Fruit fly (Drosophila melanogaster) whole organism, embryonic: ENCODE measurements around the gene Gr61a.

Experiments used
- Asciz ChIP-seq: fragments of 200-800 bp; sonication (Bioruptor generic); optimal IDR thresholded peaks from 2 replicates; lab custom pipeline; 2017; ENCODE audit warnings: missing biosample characterization, mild to moderate bottlenecking, missing genetic modification characterization, missing genetic modification reagents
- Awh ChIP-seq: fragments of 200-800 bp; sonication (Bioruptor generic); IDR thresholded peaks from 2 replicates; pipeline ENCODE4, ENCODE4 v1.3.6; 2022; ENCODE audit warnings: missing biosample characterization, missing genetic modification characterization
- B-H1 ChIP-seq: fragments of 200-800 bp; sonication (Bioruptor generic); IDR thresholded peaks from 3 replicates; pipeline ENCODE4 v1.3.6; 2022; ENCODE audit warnings: missing biosample characterization, missing genetic modification characterization
- Bteb2 ChIP-seq: fragments of 200-800 bp; sonication (Bioruptor generic); optimal IDR thresholded peaks from 2 replicates; lab custom pipeline; 2016; ENCODE audit warnings: missing biosample characterization, missing genetic modification characterization
- CG10267 ChIP-seq: fragments of 200-800 bp; sonication (Bioruptor generic); optimal IDR thresholded peaks from 2 replicates; lab custom pipeline; 2018; ENCODE audit warnings: missing biosample characterization, mild to moderate bottlenecking, missing genetic modification characterization, moderate library complexity
- CG11247 ChIP-seq: fragments of 200-800 bp; sonication (Bioruptor generic); IDR thresholded peaks from 2 replicates; pipeline ENCODE4 v1.3.6; 2022; ENCODE audit warnings: missing biosample characterization, missing genetic modification characterization
- CG12299 ChIP-seq: fragments of 200-800 bp; sonication (Bioruptor generic); optimal IDR thresholded peaks from 2 replicates; lab custom pipeline; 2018; ENCODE audit warnings: missing biosample characterization, mild to moderate bottlenecking, missing genetic modification characterization
- CG12769 ChIP-seq: fragments of 200-800 bp; sonication (Bioruptor generic); optimal IDR thresholded peaks from 2 replicates; lab custom pipeline; 2019; ENCODE audit warnings: missing biosample characterization, mild to moderate bottlenecking, missing genetic modification characterization, moderate library complexity
- CG13287 ChIP-seq: fragments of 200-800 bp; sonication (Bioruptor generic); IDR thresholded peaks from 2 replicates; pipeline ENCODE4 v1.3.6; 2022; ENCODE audit warnings: missing biosample characterization, missing genetic modification characterization; ENCODE audit not compliant: partially characterized antibody
- CG15696 ChIP-seq: fragments of 200-800 bp; sonication (Bioruptor generic); optimal IDR thresholded peaks from 2 replicates; lab custom pipeline; 2019; ENCODE audit warnings: missing biosample characterization, mild to moderate bottlenecking, missing genetic modification characterization, moderate library complexity
- CG17912 ChIP-seq: fragments of 200-800 bp; sonication (Bioruptor generic); optimal IDR thresholded peaks from 2 replicates; lab custom pipeline; 2018; ENCODE audit warnings: missing biosample characterization, mild to moderate bottlenecking, missing genetic modification characterization
- CG18599 ChIP-seq: fragments of 200-800 bp; sonication (Bioruptor generic); optimal IDR thresholded peaks from 3 replicates; lab custom pipeline; 2017; ENCODE audit warnings: missing biosample characterization, missing genetic modification characterization, mild to moderate bottlenecking, moderate library complexity, missing genetic modification reagents
- CG30403 ChIP-seq: fragments of 200-800 bp; sonication (Bioruptor generic); optimal IDR thresholded peaks from 3 replicates; lab custom pipeline; 2016; ENCODE audit warnings: missing biosample characterization, missing genetic modification characterization
- CG3065 ChIP-seq: fragments of 200-800 bp; sonication (Bioruptor generic); optimal IDR thresholded peaks from 2 replicates; lab custom pipeline; 2016; ENCODE audit warnings: missing biosample characterization, missing genetic modification characterization
- CG31224 ChIP-seq: fragments of 200-800 bp; sonication (Bioruptor generic); IDR thresholded peaks from 2 replicates; pipeline ENCODE4 v1.3.6; 2022; ENCODE audit warnings: missing biosample characterization, missing genetic modification characterization
- CG34376 ChIP-seq: fragments of 200-800 bp; sonication (Bioruptor generic); optimal IDR thresholded peaks from 2 replicates; lab custom pipeline; 2018; ENCODE audit warnings: missing biosample characterization, mild to moderate bottlenecking, missing genetic modification characterization
- CG34422 ChIP-seq: fragments of 200-800 bp; sonication (Bioruptor generic); IDR thresholded peaks from 3 replicates; pipeline ENCODE4 v1.3.6; 2022; ENCODE audit warnings: missing biosample characterization, missing genetic modification characterization
- CG6272 ChIP-seq: fragments of 200-800 bp; sonication (Bioruptor generic); IDR thresholded peaks from 2 replicates; pipeline ENCODE4 v1.3.6; 2022; ENCODE audit warnings: missing biosample characterization, missing genetic modification characterization
- CG7357 ChIP-seq: fragments of 200-800 bp; sonication (Bioruptor generic); IDR thresholded peaks from 3 replicates; pipeline ENCODE4 v1.3.6; 2022; ENCODE audit warnings: missing biosample characterization, missing genetic modification characterization
- CG7928 ChIP-seq: fragments of 200-800 bp; sonication (Bioruptor generic); optimal IDR thresholded peaks from 2 replicates; lab custom pipeline; 2017; ENCODE audit warnings: missing biosample characterization, mild to moderate bottlenecking, missing genetic modification characterization
- CG8944 ChIP-seq: fragments of 200-800 bp; sonication (Bioruptor generic); optimal IDR thresholded peaks from 3 replicates; lab custom pipeline; 2016; ENCODE audit warnings: missing biosample characterization, missing genetic modification characterization
- CHES-1-like ChIP-seq: fragments of 200-800 bp; sonication (Bioruptor generic); optimal IDR thresholded peaks from 2 replicates; lab custom pipeline; 2016; ENCODE audit warnings: missing biosample characterization, missing genetic modification characterization
- Camta ChIP-seq: fragments of 200-800 bp; sonication (Bioruptor generic); optimal IDR thresholded peaks from 2 replicates; lab custom pipeline; 2016; ENCODE audit warnings: missing biosample characterization, missing genetic modification characterization
- Dip2 ChIP-seq: fragments of 200-800 bp; sonication (Bioruptor generic); IDR thresholded peaks from 2 replicates; pipeline ENCODE4 v1.3.6; 2022; ENCODE audit warnings: missing biosample characterization, missing genetic modification characterization
- Drgx ChIP-seq: fragments of 200-800 bp; sonication (Bioruptor generic); IDR thresholded peaks from 2 replicates; pipeline ENCODE4 v1.3.6; 2022; ENCODE audit warnings: missing biosample characterization, missing genetic modification characterization
- ERR ChIP-seq: fragments of 200-800 bp; sonication (Bioruptor generic); optimal IDR thresholded peaks from 2 replicates; lab custom pipeline; 2016; ENCODE audit warnings: missing biosample characterization, missing genetic modification characterization
- Hmx ChIP-seq: fragments of 200-800 bp; sonication (Bioruptor generic); optimal IDR thresholded peaks from 2 replicates; lab custom pipeline; 2016; ENCODE audit warnings: missing biosample characterization, missing genetic modification characterization
- MBD-R2 ChIP-seq: fragments of 200-800 bp; sonication (Bioruptor generic); IDR thresholded peaks from 2 replicates; pipeline ENCODE4 v1.3.6; 2022; ENCODE audit warnings: missing biosample characterization, missing genetic modification characterization
- MTF-1 ChIP-seq: fragments of 200-800 bp; sonication (Bioruptor generic); optimal IDR thresholded peaks from 2 replicates; lab custom pipeline; 2018; ENCODE audit warnings: missing biosample characterization, mild to moderate bottlenecking, missing genetic modification characterization, borderline replicate concordance
- Oaz ChIP-seq: fragments of 200-800 bp; sonication (Bioruptor generic); IDR thresholded peaks from 2 replicates; pipeline ENCODE4 v1.3.6; 2022; ENCODE audit warnings: missing biosample characterization, missing genetic modification characterization
- Optix ChIP-seq: fragments of 200-800 bp; sonication (Bioruptor generic); IDR thresholded peaks from 3 replicates; pipeline ENCODE4 v1.3.6; 2022; ENCODE audit warnings: missing biosample characterization, missing genetic modification characterization
- Sox102F ChIP-seq: fragments of 200-800 bp; sonication (Bioruptor generic); optimal IDR thresholded peaks from 2 replicates; lab custom pipeline; 2018; ENCODE audit warnings: missing biosample characterization, mild to moderate bottlenecking, missing genetic modification characterization, moderate library complexity
- Ssrp ChIP-seq: fragments of 200-800 bp; sonication (Bioruptor generic); optimal IDR thresholded peaks from 2 replicates; lab custom pipeline; 2018; ENCODE audit warnings: missing biosample characterization, mild to moderate bottlenecking, missing genetic modification characterization, moderate library complexity
- amos ChIP-seq: fragments of 200-800 bp; sonication (Bioruptor generic); IDR thresholded peaks from 2 replicates; pipeline ENCODE4 v1.3.6; 2022; ENCODE audit warnings: missing biosample characterization, missing genetic modification characterization; ENCODE audit not compliant: partially characterized antibody
- ato ChIP-seq: fragments of 200-800 bp; sonication (Bioruptor generic); IDR thresholded peaks from 2 replicates; pipeline ENCODE4 v1.3.6; 2022; ENCODE audit warnings: missing biosample characterization, missing genetic modification characterization; ENCODE audit not compliant: partially characterized antibody
- bbx ChIP-seq: fragments of 200-800 bp; sonication (Bioruptor generic); IDR thresholded peaks from 2 replicates; pipeline ENCODE4 v1.3.6; 2022; ENCODE audit warnings: missing biosample characterization, missing genetic modification characterization; ENCODE audit not compliant: partially characterized antibody
- cato ChIP-seq: fragments of 200-800 bp; sonication (Bioruptor generic); optimal IDR thresholded peaks from 2 replicates; lab custom pipeline; 2016; ENCODE audit warnings: missing biosample characterization, missing genetic modification characterization, borderline replicate concordance
- croc ChIP-seq: fragments of 200-800 bp; sonication (Bioruptor generic); conservative IDR thresholded peaks from 3 replicates; pipeline ENCODE4 v1.3.6; 2022; ENCODE audit warnings: missing biosample characterization, missing genetic modification characterization
- gfzf ChIP-seq: fragments of 200-800 bp; sonication (Bioruptor generic); optimal IDR thresholded peaks from 2 replicates; lab custom pipeline; 2016; ENCODE audit warnings: missing biosample characterization, mild to moderate bottlenecking, missing genetic modification characterization, moderate library complexity
- gsb-n ChIP-seq: fragments of 200-800 bp; sonication (Bioruptor generic); optimal IDR thresholded peaks from 3 replicates; lab custom pipeline; 2018; ENCODE audit warnings: missing biosample characterization, mild to moderate bottlenecking, missing genetic modification characterization
- ind ChIP-seq: fragments of 200-800 bp; sonication (Bioruptor generic); optimal IDR thresholded peaks from 3 replicates; lab custom pipeline; 2016; ENCODE audit warnings: missing biosample characterization, missing genetic modification characterization
- org-1 ChIP-seq: fragments of 200-800 bp; sonication (Bioruptor generic); optimal IDR thresholded peaks from 2 replicates; lab custom pipeline; 2017; ENCODE audit warnings: missing biosample characterization, missing genetic modification characterization
- pros ChIP-seq: fragments of 200-800 bp; sonication (Bioruptor generic); optimal IDR thresholded peaks from 3 replicates; lab custom pipeline; 2019; ENCODE audit warnings: missing biosample characterization, mild to moderate bottlenecking, missing genetic modification characterization, moderate library complexity
- psq ChIP-seq: fragments of 200-800 bp; sonication (Bioruptor generic); optimal IDR thresholded peaks from 2 replicates; lab custom pipeline; 2017; ENCODE audit warnings: missing biosample characterization, missing genetic modification characterization
- rib ChIP-seq: fragments of 200-800 bp; sonication (Bioruptor generic); IDR thresholded peaks from 2 replicates; pipeline ENCODE4 v1.3.6; 2022; ENCODE audit warnings: missing biosample characterization, missing genetic modification characterization
- row ChIP-seq: fragments of 200-800 bp; sonication (Bioruptor generic); IDR thresholded peaks from 3 replicates; pipeline ENCODE4 v1.3.6; 2022; ENCODE audit warnings: missing biosample characterization, missing genetic modification characterization
- sens ChIP-seq: fragments of 200-800 bp; sonication (Bioruptor generic); peaks from one replicate; lab custom pipeline; 2016; ENCODE audit warnings: missing biosample characterization, missing genetic modification characterization
- shn ChIP-seq: fragments of 200-800 bp; sonication (Bioruptor generic); optimal IDR thresholded peaks from 3 replicates; lab custom pipeline; 2016; ENCODE audit warnings: missing biosample characterization, missing genetic modification characterization
- trem ChIP-seq: fragments of 200-800 bp; optimal IDR thresholded peaks from 3 replicates; lab custom pipeline; 2019; ENCODE audit warnings: missing biosample characterization, mild to moderate bottlenecking, missing genetic modification characterization, moderate library complexity
- twi ChIP-seq: fragments of 200-800 bp; optimal IDR thresholded peaks from 2 replicates; lab custom pipeline; 2019; ENCODE audit warnings: missing biosample characterization, mild to moderate bottlenecking, missing genetic modification characterization, moderate library complexity
- zfh1 ChIP-seq: fragments of 200-800 bp; sonication (Bioruptor generic); IDR thresholded peaks from 3 replicates; pipeline ENCODE4 v1.3.6; 2022; ENCODE audit warnings: missing biosample characterization, missing genetic modification characterization

Gene Gr61a

DNA sequence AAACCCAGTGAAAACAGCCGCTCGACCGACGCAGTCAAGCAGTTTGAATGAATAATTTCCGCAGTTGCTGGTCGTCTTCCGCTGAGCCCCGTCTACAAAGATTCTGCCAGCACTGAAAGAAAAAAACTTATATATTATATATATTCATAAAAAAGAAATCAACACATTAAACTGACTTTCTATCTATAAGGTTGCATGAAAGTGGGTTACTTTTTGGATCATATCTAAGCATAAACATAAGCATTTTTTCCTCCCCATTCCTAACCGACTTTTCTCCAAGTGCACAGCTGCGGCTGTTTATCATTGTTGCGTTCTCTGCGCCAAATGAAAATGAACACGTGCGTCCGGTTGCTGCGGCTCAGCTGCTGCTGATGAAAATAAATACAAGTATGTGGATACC is 20.9 kb upstream of the Gr61a start (continued):
- TF ChIP-seq CG10267 (tag; lab: Kevin White, UChicago) (peak; percentile 57), shn (GFP tag; lab: Kevin White, UChicago) (no peak), twi (tag; lab: Kevin White, UChicago) (peak; percentile 18), MBD-R2 (peak; percentile 38; the same call in 1 of the 2 replicates), zfh1 (GFP tag; lab: Robert Waterston, UW) (peak; percentile 65; the same call in 1 of the 3 replicates), CG13287 (GFP tag; lab: Robert Waterston, UW) (no peak), CG18599 (GFP tag; lab: Kevin White, UChicago) (peak; percentile 59), Bteb2 (GFP tag; lab: Kevin White, UChicago) (no peak), MTF-1 (GFP tag; lab: Kevin White, UChicago) (peak; percentile 19), CG6272 (peak; percentile 35; the same call in 1 of the 2 replicates), amos (no peak), CG17912 (no peak), CG11247 (GFP tag; lab: Robert Waterston, UW) (peak; percentile 68), psq (GFP tag; lab: Kevin White, UChicago) (peak; percentile 20), CG31224 (peak; percentile 58), bbx (GFP tag; lab: Robert Waterston, UW) (no peak), CG7928 (GFP tag; lab: Kevin White, UChicago) (no peak), gfzf (no peak), pros (GFP tag; lab: Kevin White, UChicago) (no peak), CG3065 (GFP tag; lab: Kevin White, UChicago) (no peak), B-H1 (GFP tag; lab: Robert Waterston, UW) (peak; percentile 65; the same call in 2 of the 3 replicates), cato (GFP tag; lab: Kevin White, UChicago) (peak; percentile 54), org-1 (GFP tag; lab: Kevin White, UChicago) (peak; percentile 15), Camta (no peak), Ssrp (tag; lab: Kevin White, UChicago) (peak; percentile 76), CG7357 (GFP tag; lab: Robert Waterston, UW) (peak; percentile 36; the same call in 1 of the 3 replicates), Hmx (no peak), CG15696 (tag; lab: Kevin White, UChicago) (peak; percentile 0), gsb-n (tag; lab: Kevin White, UChicago) (peak; percentile 58), rib (GFP tag; lab: Robert Waterston, UW) (0 out of 2 replicates have a peak, but pooled peaks have one; percentile 20), ato (GFP tag; lab: Robert Waterston, UW) (no peak), CG12769 (no peak), Awh (GFP tag; lab: Robert Waterston, UW) (peak; percentile 69), sens (GFP tag; lab: Kevin White, UChicago) (peak; percentile 92), CHES-1-like (GFP tag; lab: Kevin White, UChicago) (no peak), ERR (GFP tag; lab: Kevin White, UChicago) (no peak), Optix (GFP tag; lab: Robert Waterston, UW) (peak; percentile 79), row (peak; percentile 78), CG30403 (GFP tag; lab: Kevin White, UChicago) (peak; percentile 68), CG34376 (no peak), Oaz (GFP tag; lab: Robert Waterston, UW) (peak; percentile 52; the same call in 1 of the 2 replicates), Sox102F (GFP tag; lab: Kevin White, UChicago) (peak; percentile 81), Drgx (GFP tag; lab: Robert Waterston, UW) (peak; percentile 90), ind (GFP tag; lab: Kevin White, UChicago) (peak; percentile 65), CG8944 (GFP tag; lab: Kevin White, UChicago) (peak; percentile 18), Dip2 (GFP tag; lab: Robert Waterston, UW) (no peak), croc (GFP tag; lab: Robert Waterston, UW) (peak; percentile 66), CG12299 (peak; percentile 32), CG34422 (GFP tag; lab: Robert Waterston, UW) (peak; percentile 84), trem (tag; lab: Kevin White, UChicago) (peak; percentile 31), Asciz (GFP tag; lab: Kevin White, UChicago) (peak; percentile 79)
